Worm (Caenorhabditis elegans): ENCODE measurements around the gene srh-200.

The srh-200 gene

ce11 chrV:7672258-7672657 is 18.8 kb upstream of the srh-200 start, which contains the start of gene C12D5.4:
Gene C12D5.4 (plus strand): TSS chrV:7672558.
- TF ChIP-seq mab-5 (tag; optimal IDR thresholded peaks at IDR 0.05) (no peak), lin-32 (GFP tag; optimal IDR thresholded peaks at IDR 0.05) (no peak), blmp-1 (tag; optimal IDR thresholded peaks at IDR 0.05) (no peak), snpc-4 (tag; optimal IDR thresholded peaks at IDR 0.05) (no peak), ceh-39 (tag; optimal IDR thresholded peaks at IDR 0.05) (no peak), nhr-28 (tag; optimal IDR thresholded peaks at IDR 0.05) (no peak), elt-3 (tag; optimal IDR thresholded peaks at IDR 0.05) (no peak), nhr-237 (tag; optimal IDR thresholded peaks at IDR 0.05) (no peak), nhr-12 (tag; optimal IDR thresholded peaks at IDR 0.05) (no peak), ztf-11 (tag; optimal IDR thresholded peaks at IDR 0.05) (no peak), unc-62 (GFP tag; optimal IDR thresholded peaks at IDR 0.05) (no peak), lsy-2 (tag; optimal IDR thresholded peaks at IDR 0.05) (no peak), drap-1 (GFP tag; optimal IDR thresholded peaks at IDR 0.05) (no peak), sem-2 (GFP tag; optimal IDR thresholded peaks at IDR 0.05) (no peak), unc-120 (tag; optimal IDR thresholded peaks at IDR 0.05; ENCODE audit: poor library complexity, severe bottlenecking) (no peak), ham-2 (GFP tag; optimal IDR thresholded peaks at IDR 0.05) (no peak), ces-1 (GFP tag; optimal IDR thresholded peaks at IDR 0.05) (no peak), ceh-83 (GFP tag; optimal IDR thresholded peaks at IDR 0.05) (no peak)

ce11 chrV:7667940-7668339 is 14.5 kb upstream of the srh-200 start, which contains the start of gene C12D5.5:
Gene C12D5.5 (plus strand): TSS chrV:7668240.
- no peak for TF ChIP-seq tbx-8 (GFP tag; optimal IDR thresholded peaks at IDR 0.05)
- no peak for TF ChIP-seq lin-13 (tag; optimal IDR thresholded peaks at IDR 0.05)
- TF ChIP-seq ces-1 (GFP tag; optimal IDR thresholded peaks at IDR 0.05), result no peak

- no peak for TF ChIP-seq nhr-237 (tag; optimal IDR thresholded peaks at IDR 0.05)
- TF ChIP-seq blmp-1 (tag; optimal IDR thresholded peaks at IDR 0.05), result no peak
- TF ChIP-seq mls-2 (tag; optimal IDR thresholded peaks at IDR 0.05), result no peak
- no peak for TF ChIP-seq tbx-8 (GFP tag; optimal IDR thresholded peaks at IDR 0.05)
- no peak for TF ChIP-seq ceh-43 (GFP tag; optimal IDR thresholded peaks at IDR 0.05)
- no peak for TF ChIP-seq sem-2 (GFP tag; optimal IDR thresholded peaks at IDR 0.05)
- TF ChIP-seq nhr-12 (tag; optimal IDR thresholded peaks at IDR 0.05), result no peak
- TF ChIP-seq elt-3 (tag; optimal IDR thresholded peaks at IDR 0.05), result no peak
- no peak for TF ChIP-seq lsy-2 (tag; optimal IDR thresholded peaks at IDR 0.05)
- TF ChIP-seq pha-4 (tag; optimal IDR thresholded peaks at IDR 0.05), result no peak
- no peak for TF ChIP-seq M03D4.4 (tag; optimal IDR thresholded peaks at IDR 0.05)
- no peak for TF ChIP-seq ceh-39 (tag; optimal IDR thresholded peaks at IDR 0.05)
- TF ChIP-seq snpc-4 (tag; optimal IDR thresholded peaks at IDR 0.05), result no peak
- no peak for TF ChIP-seq mab-5 (tag; optimal IDR thresholded peaks at IDR 0.05)
- TF ChIP-seq flh-1 (GFP tag; optimal IDR thresholded peaks at IDR 0.05), result no peak
- no peak for TF ChIP-seq lin-13 (tag; optimal IDR thresholded peaks at IDR 0.05)
Measured at ce11 chrV:7651757-7652156, 1.7 kb downstream of the srh-200 start, which contains the start of gene srh-234. Gene srh-234 (minus strand): TSS chrV:7651857.

- no peak for TF ChIP-seq mls-2 (tag; optimal IDR thresholded peaks at IDR 0.05)
- TF ChIP-seq lin-32 (GFP tag; optimal IDR thresholded peaks at IDR 0.05), result no peak
- no peak for TF ChIP-seq M03D4.4 (tag; optimal IDR thresholded peaks at IDR 0.05)
- TF ChIP-seq unc-62 (GFP tag; optimal IDR thresholded peaks at IDR 0.05), result no peak
- TF ChIP-seq nhr-2 (tag; optimal IDR thresholded peaks at IDR 0.05), result no peak
- no peak for TF ChIP-seq elt-3 (tag; optimal IDR thresholded peaks at IDR 0.05)
- no peak for TF ChIP-seq lsy-2 (tag; optimal IDR thresholded peaks at IDR 0.05)
- no peak for TF ChIP-seq elt-1 (tag; optimal IDR thresholded peaks at IDR 0.05; ENCODE audit: borderline replicate concordance, insufficient read depth)
- TF ChIP-seq flh-1 (GFP tag; optimal IDR thresholded peaks at IDR 0.05), result no peak
- no peak for TF ChIP-seq blmp-1 (tag; optimal IDR thresholded peaks at IDR 0.05)
- no peak for TF ChIP-seq pha-4 (tag; optimal IDR thresholded peaks at IDR 0.05)
- TF ChIP-seq ham-2 (GFP tag; optimal IDR thresholded peaks at IDR 0.05), result no peak
- no peak for TF ChIP-seq ceh-43 (GFP tag; optimal IDR thresholded peaks at IDR 0.05)
- TF ChIP-seq ceh-39 (tag; optimal IDR thresholded peaks at IDR 0.05), result no peak
- TF ChIP-seq nhr-28 (tag; optimal IDR thresholded peaks at IDR 0.05), result no peak
Measured at ce11 chrV:7649963-7650362, 3.5 kb downstream of the srh-200 start.

- no peak for TF ChIP-seq hlh-1 (tag; optimal IDR thresholded peaks at IDR 0.05)
- TF ChIP-seq zip-8 (tag; optimal IDR thresholded peaks at IDR 0.05), result no peak
- TF ChIP-seq elt-3 (tag; optimal IDR thresholded peaks at IDR 0.05), result no peak
- no peak for TF ChIP-seq lin-13 (tag; optimal IDR thresholded peaks at IDR 0.05)
- TF ChIP-seq unc-120 (tag; optimal IDR thresholded peaks at IDR 0.05; ENCODE audit: poor library complexity, severe bottlenecking), result no peak
- TF ChIP-seq flh-1 (GFP tag; optimal IDR thresholded peaks at IDR 0.05), result no peak
Measured at ce11 chrV:7647147-7647546, 6.3 kb downstream of the srh-200 start.
